Fruit fly (Drosophila melanogaster) whole organism, larva: Measurements from ENCODE around the gene Ppi1.

Experiments
- noc ChIP-seq: fragments of 200-800 bp; sonication (Bioruptor generic); optimal IDR thresholded peaks from 3 replicates; lab custom pipeline; 2019; ENCODE audit warnings: missing biosample characterization, mild to moderate bottlenecking, missing genetic modification characterization, moderate library complexity

The Ppi1 gene

DNA sequence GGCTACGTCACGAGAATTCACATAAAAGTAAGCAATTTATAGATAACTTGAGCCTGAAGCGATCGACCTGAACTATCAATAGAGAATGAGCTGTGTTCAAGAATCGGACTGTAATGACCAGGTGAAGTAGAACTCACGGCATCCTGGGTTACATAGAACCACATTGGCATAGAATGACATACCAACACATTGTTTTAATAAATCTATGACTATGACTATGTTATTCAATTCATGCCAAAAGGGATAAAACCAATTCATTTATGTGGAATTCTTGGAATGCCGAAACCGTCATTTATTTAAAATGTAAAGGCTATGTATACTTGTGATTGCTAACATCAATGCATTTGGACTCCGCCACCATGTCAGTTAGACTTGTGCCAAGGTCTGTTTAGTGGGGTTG lies at the start of gene Ppi1:
Gene Ppi1, minus strand, starts transcription at position 101 of the 400 bp plus-strand sequence.
- TF ChIP-seq noc, result no peak

- no peak for TF ChIP-seq noc
Observed at dm6 chr3R:30177494-30177893, 48.6 kb upstream of the Ppi1 start, which contains the start of the genes CG1983 and CG15530. TSS of gene CG1983 (minus strand) at chr3R:30177700. TSS of gene CG15530 (plus strand) at chr3R:30177877.

- TF ChIP-seq noc, result no peak
Observed at dm6 chr3R:30176314-30176713, 47.4 kb upstream of the Ppi1 start.

- no peak for TF ChIP-seq noc
Observed at dm6 chr3R:30175045-30175589, 46.2 kb upstream of the Ppi1 start.

DNA sequence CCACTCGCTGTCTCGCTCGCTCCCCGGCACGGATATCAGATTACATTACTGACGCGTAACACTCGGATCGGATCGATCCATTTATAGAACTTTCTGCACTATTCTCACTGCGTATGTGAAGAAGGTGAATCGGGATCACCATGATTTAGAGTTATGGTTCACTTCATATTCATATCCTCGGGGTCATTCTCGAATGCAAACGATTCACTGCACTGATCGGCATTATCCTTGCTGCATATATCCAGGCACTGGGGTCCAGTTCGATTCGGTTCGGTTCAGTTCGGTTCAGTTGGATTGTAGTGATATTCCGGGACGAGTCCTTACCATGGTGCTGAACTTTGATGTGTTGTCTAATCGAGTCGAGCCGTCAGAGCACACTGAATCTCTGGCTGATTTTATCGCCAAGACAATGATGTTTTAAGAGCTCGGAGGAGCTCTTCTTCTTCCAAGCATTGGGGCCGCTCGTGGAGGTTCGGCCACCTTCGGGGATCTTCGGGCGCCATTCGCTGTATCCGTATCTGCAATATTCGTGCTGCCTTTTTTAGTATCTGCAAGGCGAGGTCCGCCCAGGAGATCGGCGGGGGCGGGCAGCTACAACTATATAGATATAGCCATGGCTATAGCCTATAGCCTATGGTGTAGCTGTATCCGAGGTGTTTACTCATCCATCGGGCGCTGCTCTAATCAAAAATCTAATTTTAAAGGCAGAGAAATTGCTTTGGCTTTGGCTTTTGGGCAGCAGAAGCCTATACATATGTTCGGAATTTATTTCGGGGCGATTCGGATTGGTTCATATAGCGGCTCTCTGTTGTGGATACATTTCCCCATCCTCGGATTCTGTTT lies 45.5 kb upstream of the Ppi1 start, which contains the start of gene Mlc2:
Gene Mlc2, minus strand, starts transcription at position 392 of the 843 bp plus-strand sequence.
- TF ChIP-seq noc, result no peak

DNA sequence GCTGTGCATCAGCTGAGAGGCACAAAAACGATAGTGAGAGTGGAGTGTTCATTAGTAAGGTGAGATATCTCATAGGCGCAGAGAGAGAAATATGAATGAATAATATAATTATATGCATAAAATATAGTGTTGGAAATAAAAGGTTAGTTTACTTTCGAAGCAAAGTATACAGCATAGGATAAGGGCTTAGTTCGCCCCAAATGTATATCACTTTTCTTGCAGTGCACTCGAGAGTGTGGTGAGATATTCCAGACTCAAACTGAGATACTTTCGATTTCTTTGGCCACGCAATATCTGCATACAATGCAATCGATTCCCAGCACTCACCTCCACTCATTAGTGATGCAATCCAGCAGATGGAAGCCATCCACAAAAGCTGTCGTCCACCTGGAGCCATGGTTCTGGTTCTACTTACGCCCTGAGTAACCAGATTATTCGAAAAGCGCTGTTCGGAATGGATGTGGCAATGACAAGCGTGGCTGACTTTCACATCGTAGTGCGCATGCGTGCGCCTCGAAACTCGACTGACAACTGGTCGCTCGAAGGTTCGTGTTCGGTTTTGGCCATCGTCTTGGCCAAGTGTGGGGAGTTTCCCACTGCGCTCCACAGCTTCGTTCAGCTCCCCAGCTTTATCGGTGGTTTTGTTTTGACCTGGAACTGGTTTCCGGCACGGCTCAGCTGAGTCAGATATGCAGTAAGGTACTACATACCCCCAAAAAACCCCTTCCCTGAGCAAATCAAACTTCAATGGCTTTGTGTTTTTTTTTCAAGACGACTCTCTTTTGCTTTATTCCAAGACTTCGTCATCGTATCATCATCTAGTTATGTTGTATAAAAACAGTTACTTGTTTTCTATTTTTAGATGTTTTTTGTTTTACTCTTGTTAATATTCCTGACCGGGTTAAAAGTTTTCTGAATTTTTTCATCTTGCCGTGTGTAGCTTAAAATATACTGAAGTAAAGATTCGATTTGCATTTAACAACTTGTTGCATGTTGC lies 42.0 kb upstream of the Ppi1 start, which contains the start of gene Rsod:
Gene Rsod, minus strand, starts transcription at position 537 of the 997 bp plus-strand sequence.
- TF ChIP-seq noc, result no peak

dm6 chr3R:30166159-30166784 lies 37.4 kb upstream of the Ppi1 start, which contains the start of gene VhaAC45RP:
TSS of gene VhaAC45RP (minus strand) at chr3R:30166419.
- no peak for TF ChIP-seq noc

DNA sequence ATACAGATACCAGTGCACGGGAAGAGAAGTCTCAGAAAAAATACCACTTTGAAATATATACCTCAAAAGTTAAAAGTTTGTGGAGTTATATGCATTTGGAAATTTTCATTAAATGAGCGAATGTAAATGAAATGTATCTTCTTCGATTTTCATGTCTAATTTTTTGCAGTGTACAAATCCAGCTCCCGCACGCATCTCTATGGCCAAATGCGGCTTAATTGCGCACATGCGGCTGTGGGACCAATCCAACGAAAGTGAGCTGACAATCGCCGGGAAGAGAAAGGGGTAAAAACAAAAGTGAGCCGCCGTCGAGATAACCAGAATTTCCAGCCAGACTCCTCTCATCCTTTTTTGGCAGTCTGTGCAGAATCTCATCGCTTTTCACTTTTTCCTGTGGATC lies 35.2 kb upstream of the Ppi1 start:
- no peak for TF ChIP-seq noc

dm6 chr3R:30163228-30163627 lies 34.3 kb upstream of the Ppi1 start:
- TF ChIP-seq noc, result no peak

DNA sequence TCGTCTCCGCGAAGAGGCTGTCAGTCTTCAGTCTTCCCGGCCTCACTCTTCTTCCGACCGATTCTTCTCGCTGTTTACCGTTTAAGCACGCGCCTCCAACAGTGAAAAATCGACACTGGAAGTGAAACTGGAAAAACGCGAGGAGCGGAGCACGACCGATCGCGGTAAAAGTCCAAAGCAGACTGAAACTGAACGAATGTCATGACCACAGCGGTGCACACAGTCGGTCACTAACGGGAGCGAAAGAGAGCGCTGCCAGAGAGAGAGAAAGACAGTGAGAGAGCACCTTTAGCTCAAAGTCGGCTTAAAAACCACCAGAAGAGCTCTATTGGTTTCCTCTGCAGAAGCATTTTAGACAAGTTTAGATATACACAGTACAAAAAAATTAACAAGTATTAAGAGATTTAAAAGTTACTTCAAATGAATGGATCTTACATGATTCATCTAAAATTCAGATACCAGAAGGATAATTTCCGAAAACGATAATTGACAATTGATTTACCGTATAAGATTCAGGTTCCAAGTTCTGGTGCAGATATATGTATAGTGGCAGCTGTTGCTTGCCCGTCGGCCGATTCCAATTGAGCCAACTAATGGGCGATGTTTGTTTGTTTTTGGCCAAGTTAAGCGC lies 31.5 kb upstream of the Ppi1 start, which contains the start of gene CG11498:
Gene CG11498, minus strand, starts transcription at position 162 of the 631 bp plus-strand sequence.
- no peak for TF ChIP-seq noc

dm6 chr3R:30153864-30154263 lies 24.9 kb upstream of the Ppi1 start:
- TF ChIP-seq noc, result no peak

DNA sequence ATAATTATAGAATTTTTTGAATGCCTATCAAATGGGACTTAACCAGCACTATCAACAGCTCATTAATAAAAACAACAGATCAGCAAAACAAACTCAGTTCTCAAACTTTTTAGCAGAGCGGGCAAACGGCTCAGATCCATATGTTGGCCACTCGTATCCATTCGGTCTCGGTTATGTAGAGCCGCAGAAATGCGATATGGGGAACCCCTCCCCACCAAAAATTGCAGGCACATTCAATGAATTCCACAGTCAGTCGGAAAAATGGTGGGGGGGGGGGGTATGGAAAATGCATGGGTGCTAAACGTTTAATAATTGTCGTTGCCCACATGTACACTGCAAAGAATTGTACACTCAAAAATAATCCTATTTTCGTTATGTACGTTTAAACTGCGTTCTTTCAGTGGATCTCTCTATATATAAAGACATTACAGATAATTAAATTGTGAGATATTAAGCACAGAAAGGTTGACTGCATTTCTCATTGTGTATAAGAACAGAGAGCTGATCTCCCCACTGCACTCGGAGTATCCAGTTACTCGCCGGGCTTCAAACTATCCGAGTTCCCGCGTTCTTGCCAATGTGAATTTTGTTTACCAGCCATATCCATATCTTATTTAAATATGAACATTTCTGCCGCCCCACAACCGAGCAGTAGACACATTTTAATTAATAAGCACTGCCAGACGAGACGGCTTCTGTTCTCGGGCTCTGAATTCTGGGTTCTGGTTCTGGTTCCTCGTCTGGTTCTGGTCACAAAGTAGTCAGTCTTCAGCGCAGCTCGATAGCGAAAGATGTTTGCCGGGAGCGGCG lies 22.6 kb upstream of the Ppi1 start, which contains the start of gene CG15529:
Gene CG15529, plus strand, starts transcription at position 760 of the 810 bp plus-strand sequence.
- no peak for TF ChIP-seq noc

dm6 chr3R:30150602-30151001 lies 21.7 kb upstream of the Ppi1 start:
- no peak for TF ChIP-seq noc

DNA sequence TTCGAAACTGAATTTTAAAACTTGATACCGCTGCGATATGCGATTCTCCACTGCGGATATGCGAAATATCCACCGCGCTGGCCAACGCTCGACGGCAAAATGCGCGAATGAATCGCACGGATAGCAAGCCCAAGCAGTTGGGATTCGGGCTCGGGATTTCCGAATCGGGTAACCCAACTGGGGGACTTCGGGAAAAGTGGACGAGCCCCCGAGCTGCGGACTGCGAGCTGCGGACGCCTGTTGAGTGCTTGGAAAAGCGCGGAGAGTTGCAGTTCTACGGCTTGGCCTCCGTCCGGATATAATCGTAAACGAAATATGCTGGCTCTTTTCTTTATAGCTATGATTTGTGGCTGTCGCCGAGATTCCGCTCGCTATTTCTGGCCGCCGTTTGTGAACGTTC lies 20.6 kb upstream of the Ppi1 start, which contains the start of gene AdoR:
Gene AdoR, minus strand, starts transcription at position 101 of the 400 bp plus-strand sequence.
- TF ChIP-seq noc, result no peak
